Fruit fly (Drosophila melanogaster) whole organism, pupa: ENCODE measurements around the gene PSMG1.

Experiments
- CG10348 ChIP-seq: fragments of 200-800 bp; sonication (Bioruptor generic); IDR thresholded peaks from 2 replicates; pipeline ENCODE4 v1.3.6; 2022; ENCODE audit warnings: missing biosample characterization, missing genetic modification characterization
- CG12605 ChIP-seq: fragments of 200-800 bp; sonication (Bioruptor generic); IDR thresholded peaks from 2 replicates; pipeline ENCODE4 v1.3.6; 2022; ENCODE audit warnings: missing biosample characterization, missing genetic modification characterization
- CG13204 ChIP-seq: fragments of 200-800 bp; sonication (Bioruptor generic); optimal IDR thresholded peaks from 2 replicates; lab custom pipeline; 2018; ENCODE audit warnings: missing biosample characterization, mild to moderate bottlenecking, missing genetic modification characterization, moderate library complexity
- CG14655 ChIP-seq: fragments of 200-800 bp; sonication (Bioruptor generic); optimal IDR thresholded peaks from 3 replicates; lab custom pipeline; 2017; ENCODE audit warnings: mild to moderate bottlenecking, missing biosample characterization, missing genetic modification reagents, missing genetic modification characterization
- CG15710 ChIP-seq: fragments of 200-800 bp; sonication (Bioruptor generic); optimal IDR thresholded peaks from 2 replicates; lab custom pipeline; 2018; ENCODE audit warnings: missing biosample characterization, mild to moderate bottlenecking, missing genetic modification characterization, moderate library complexity
- CG17806 ChIP-seq: fragments of 200-800 bp; sonication (Bioruptor generic); optimal IDR thresholded peaks from 2 replicates; lab custom pipeline; 2018; ENCODE audit warnings: missing biosample characterization, mild to moderate bottlenecking, missing genetic modification characterization, moderate library complexity
- CG32121 ChIP-seq: fragments of 200-800 bp; sonication (Bioruptor generic); IDR thresholded peaks from 2 replicates; pipeline ENCODE4 v1.3.6; 2022; ENCODE audit warnings: missing biosample characterization, missing genetic modification characterization
- CG34367 ChIP-seq: fragments of 200-800 bp; sonication (Bioruptor generic); optimal IDR thresholded peaks from 2 replicates; lab custom pipeline; 2018; ENCODE audit warnings: missing biosample characterization, mild to moderate bottlenecking, missing genetic modification characterization
- CG4496 ChIP-seq: fragments of 200-800 bp; sonication (Bioruptor generic); IDR thresholded peaks from 3 replicates; pipeline ENCODE4 v1.3.6; 2022; ENCODE audit warnings: missing biosample characterization, missing genetic modification characterization
- CG8159 ChIP-seq: fragments of 200-800 bp; sonication (Bioruptor generic); optimal IDR thresholded peaks from 3 replicates; lab custom pipeline; 2018; ENCODE audit warnings: missing biosample characterization, mild to moderate bottlenecking, missing genetic modification characterization, moderate library complexity
- CG8301 ChIP-seq: fragments of 200-800 bp; sonication (Bioruptor generic); optimal IDR thresholded peaks from 2 replicates; lab custom pipeline; 2018; ENCODE audit warnings: missing biosample characterization, mild to moderate bottlenecking, missing genetic modification characterization
- CG9948 ChIP-seq: fragments of 200-800 bp; sonication (Bioruptor generic); optimal IDR thresholded peaks from 2 replicates; lab custom pipeline; 2018; ENCODE audit warnings: missing biosample characterization, mild to moderate bottlenecking, missing genetic modification characterization, moderate library complexity
- D1 ChIP-seq: fragments of 200-800 bp; sonication (Bioruptor generic); optimal IDR thresholded peaks from 2 replicates; lab custom pipeline; 2018; ENCODE audit warnings: missing biosample characterization, mild to moderate bottlenecking, missing genetic modification characterization, moderate library complexity
- EcR ChIP-seq: fragments of 200-800 bp; sonication (Bioruptor generic); optimal IDR thresholded peaks from 3 replicates; lab custom pipeline; 2019; ENCODE audit warnings: missing biosample characterization, missing genetic modification characterization, mild to moderate bottlenecking, moderate library complexity, missing genetic modification reagents
- Ets98B ChIP-seq: fragments of 200-800 bp; sonication (Bioruptor generic); IDR thresholded peaks from 2 replicates; pipeline ENCODE4 v1.3.6; 2022; ENCODE audit warnings: missing biosample characterization, missing genetic modification characterization
- Pif1A ChIP-seq: fragments of 200-800 bp; sonication (Bioruptor generic); optimal IDR thresholded peaks from 3 replicates; lab custom pipeline; 2016; ENCODE audit warnings: missing biosample characterization, missing genetic modification characterization
- Pif1B ChIP-seq: fragments of 200-800 bp; sonication (Bioruptor generic); optimal IDR thresholded peaks from 3 replicates; lab custom pipeline; 2016; ENCODE audit warnings: missing biosample characterization, missing genetic modification characterization
- fd96Ca ChIP-seq: fragments of 200-800 bp; sonication (Bioruptor generic); IDR thresholded peaks from 3 replicates; pipeline ENCODE4 v1.3.6; 2022; ENCODE audit warnings: missing biosample characterization, missing genetic modification characterization
- gl ChIP-seq: fragments of 200-800 bp; sonication (Bioruptor generic); optimal IDR thresholded peaks from 2 replicates; lab custom pipeline; 2018; ENCODE audit warnings: missing biosample characterization, mild to moderate bottlenecking, missing genetic modification characterization
- rn ChIP-seq: fragments of 200-800 bp; sonication (Bioruptor generic); IDR thresholded peaks from 2 replicates; pipeline ENCODE4 v1.3.6; 2022; ENCODE audit warnings: missing biosample characterization, missing genetic modification characterization

The PSMG1 gene

dm6 chr3R:5794267-5795089, at the start of gene PSMG1, which contains the start of gene CG10979:
Gene PSMG1, minus strand, starts transcription at chr3R:5794317.
Gene CG10979, plus strand, starts transcription at chr3R:5794705.
- no peak for TF ChIP-seq CG17806 (tag; lab: Kevin White, UChicago)
- TF ChIP-seq CG13204 (GFP tag; lab: Kevin White, UChicago): no peak
- TF ChIP-seq Pif1A (GFP tag; lab: Kevin White, UChicago): no peak
- no peak for TF ChIP-seq CG8301 (tag; lab: Kevin White, UChicago)
- no peak for TF ChIP-seq Ets98B (GFP tag; lab: Robert Waterston, UW)
- TF ChIP-seq EcR (GFP tag; lab: Kevin White, UChicago): no peak
- TF ChIP-seq D1: no peak
- no peak for TF ChIP-seq Pif1B (GFP tag; lab: Kevin White, UChicago)
- TF ChIP-seq CG10348 (GFP tag; lab: Robert Waterston, UW): no peak
- no peak for TF ChIP-seq CG32121 (GFP tag; lab: Robert Waterston, UW)
- TF ChIP-seq CG12605 (GFP tag; lab: Robert Waterston, UW): no peak
- no peak for TF ChIP-seq CG9948 (tag; lab: Kevin White, UChicago)
- TF ChIP-seq fd96Ca (GFP tag; lab: Robert Waterston, UW): no peak
- no peak for TF ChIP-seq CG34367 (tag; lab: Kevin White, UChicago)
- no peak for TF ChIP-seq CG15710
- TF ChIP-seq CG4496: no peak
- no peak for TF ChIP-seq rn (GFP tag; lab: Robert Waterston, UW)
- no peak for TF ChIP-seq CG8159 (tag; lab: Kevin White, UChicago)
- TF ChIP-seq CG14655 (GFP tag; lab: Kevin White, UChicago): no peak
- TF ChIP-seq gl: no peak

- TF ChIP-seq CG8301 (tag; lab: Kevin White, UChicago): no peak
- TF ChIP-seq CG34367 (tag; lab: Kevin White, UChicago): no peak
- TF ChIP-seq EcR (GFP tag; lab: Kevin White, UChicago): no peak
- no peak for TF ChIP-seq Pif1A (GFP tag; lab: Kevin White, UChicago)
- TF ChIP-seq fd96Ca (GFP tag; lab: Robert Waterston, UW): no peak
- no peak for TF ChIP-seq gl
- TF ChIP-seq CG17806 (tag; lab: Kevin White, UChicago): no peak
- no peak for TF ChIP-seq CG14655 (GFP tag; lab: Kevin White, UChicago)
- TF ChIP-seq CG8159 (tag; lab: Kevin White, UChicago): no peak
- TF ChIP-seq CG10348 (GFP tag; lab: Robert Waterston, UW): no peak
- no peak for TF ChIP-seq D1
- no peak for TF ChIP-seq rn (GFP tag; lab: Robert Waterston, UW)
These were observed 49.4 kb upstream of the PSMG1 start for dm6 chr3R:5843516-5843915.

DNA sequence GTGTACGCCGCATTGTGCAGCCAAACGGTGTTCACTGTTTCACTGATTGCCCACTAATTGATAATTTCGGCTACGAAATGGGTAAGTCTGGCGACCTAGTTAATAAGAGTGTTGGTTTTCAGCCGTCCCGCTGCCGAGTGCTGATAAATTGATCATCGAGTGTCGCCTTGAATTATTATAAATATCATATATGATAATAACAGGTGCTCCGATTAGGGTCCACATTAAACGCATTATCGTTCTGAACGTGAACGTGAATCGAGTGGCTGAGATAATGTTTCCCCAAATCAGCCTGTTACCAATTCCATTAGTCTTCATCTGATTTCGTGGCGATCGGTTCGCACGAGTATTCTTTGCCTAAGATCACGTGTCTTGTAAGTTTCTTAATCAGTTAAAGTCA, 47.2 kb upstream of the PSMG1 start:
- no peak for TF ChIP-seq CG12605 (GFP tag; lab: Robert Waterston, UW)
- TF ChIP-seq CG13204 (GFP tag; lab: Kevin White, UChicago): no peak
- no peak for TF ChIP-seq CG8159 (tag; lab: Kevin White, UChicago)
- no peak for TF ChIP-seq CG14655 (GFP tag; lab: Kevin White, UChicago)
- TF ChIP-seq CG9948 (tag; lab: Kevin White, UChicago): no peak
- TF ChIP-seq CG34367 (tag; lab: Kevin White, UChicago): no peak
- TF ChIP-seq Ets98B (GFP tag; lab: Robert Waterston, UW): no peak
- TF ChIP-seq rn (GFP tag; lab: Robert Waterston, UW): no peak
- TF ChIP-seq EcR (GFP tag; lab: Kevin White, UChicago): no peak
- no peak for TF ChIP-seq CG10348 (GFP tag; lab: Robert Waterston, UW)
- no peak for TF ChIP-seq CG32121 (GFP tag; lab: Robert Waterston, UW)

- TF ChIP-seq CG32121 (GFP tag; lab: Robert Waterston, UW): no peak
- TF ChIP-seq D1: no peak
- no peak for TF ChIP-seq Pif1B (GFP tag; lab: Kevin White, UChicago)
- no peak for TF ChIP-seq CG4496
- no peak for TF ChIP-seq fd96Ca (GFP tag; lab: Robert Waterston, UW)
- no peak for TF ChIP-seq CG34367 (tag; lab: Kevin White, UChicago)
- TF ChIP-seq CG8159 (tag; lab: Kevin White, UChicago): no peak
- no peak for TF ChIP-seq rn (GFP tag; lab: Robert Waterston, UW)
These were observed 46.8 kb upstream of the PSMG1 start, which contains the start of gene CG1213 for dm6 chr3R:5840870-5841269. Gene CG1213, plus strand, starts transcription at chr3R:5841170.

- TF ChIP-seq CG4496 (peak; percentile 35; the same call in 1 of the 3 replicates), EcR (GFP tag; lab: Kevin White, UChicago) (no peak), Pif1B (GFP tag; lab: Kevin White, UChicago) (peak; percentile 33), CG14655 (GFP tag; lab: Kevin White, UChicago) (peak; percentile 29), CG13204 (GFP tag; lab: Kevin White, UChicago) (no peak), CG10348 (GFP tag; lab: Robert Waterston, UW) (no peak), CG8159 (tag; lab: Kevin White, UChicago) (no peak), CG17806 (tag; lab: Kevin White, UChicago) (peak; percentile 8), Pif1A (GFP tag; lab: Kevin White, UChicago) (peak; percentile 69), CG34367 (tag; lab: Kevin White, UChicago) (peak; percentile 51)
These were observed 44.7 kb upstream of the PSMG1 start for dm6 chr3R:5838683-5839365.
